Worm (Caenorhabditis elegans): ENCODE measurements around the gene cest-3.

ce11 chrX:12270841-12271240, 29.4 kb downstream of the cest-3 start, which contains the start of gene otpl-8:
- TF ChIP-seq ceh-83 (GFP tag; optimal IDR thresholded peaks at IDR 0.05) (no peak), unc-39 (tag; optimal IDR thresholded peaks at IDR 0.05) (no peak), nhr-28 (tag; optimal IDR thresholded peaks at IDR 0.05) (no peak), nhr-76 (tag; optimal IDR thresholded peaks at IDR 0.05) (no peak), snpc-4 (tag; optimal IDR thresholded peaks at IDR 0.05) (no peak), zip-8 (tag; optimal IDR thresholded peaks at IDR 0.05) (no peak), elt-3 (tag; optimal IDR thresholded peaks at IDR 0.05) (no peak), lin-13 (tag; optimal IDR thresholded peaks at IDR 0.05) (no peak), ztf-11 (tag; optimal IDR thresholded peaks at IDR 0.05) (no peak), blmp-1 (tag; optimal IDR thresholded peaks at IDR 0.05) (no peak)
